Worm (Caenorhabditis elegans) whole organism, L4 larva: ENCODE results near the gene Y41C4A.11.

ENCODE experiments used
- ctbp-1 ChIP-seq: fragments of 200-800 bp; sonication (Bioruptor generic); IDR thresholded peaks from 2 replicates; pipeline ENCODE4 v1.3.6; 2022; ENCODE audit warnings: missing genetic modification reagents, missing genetic modification characterization, missing compliant biosample characterization
- daf-8 ChIP-seq: fragments of 200-800 bp; sonication (Bioruptor generic); IDR thresholded peaks from 2 replicates; pipeline ENCODE4 v1.3.6; 2022; ENCODE audit warnings: missing genetic modification characterization, missing compliant biosample characterization
- lir-3 ChIP-seq: sonication (generic microtip); optimal IDR thresholded peaks from 2 replicates; lab custom pipeline; 2016; ENCODE audit warnings: mild to moderate bottlenecking, missing genetic modification characterization, missing compliant biosample characterization
- madf-9 ChIP-seq: fragments of 200-800 bp; sonication (Bioruptor generic); conservative IDR thresholded peaks from 2 replicates; pipeline ENCODE4 v1.3.6; 2022; ENCODE audit warnings: missing genetic modification reagents, missing genetic modification characterization, missing compliant biosample characterization
- nhr-11 ChIP-seq: fragments of 150-350 bp; optimal IDR thresholded peaks from 2 replicates; lab custom pipeline; 2014; ENCODE audit warnings: missing biosample characterization, missing genetic modification characterization
- nhr-6 ChIP-seq: fragments of 150-350 bp; optimal IDR thresholded peaks from 2 replicates; lab custom pipeline; 2014; ENCODE audit warnings: missing biosample characterization, missing genetic modification characterization
- sdz-12 ChIP-seq: fragments of 200-800 bp; sonication (Bioruptor generic); optimal IDR thresholded peaks from 2 replicates; lab custom pipeline; 2018; ENCODE audit warnings: mild to moderate bottlenecking, missing genetic modification characterization, missing compliant biosample characterization
- spr-1 ChIP-seq: sonication (generic microtip); optimal IDR thresholded peaks from 2 replicates; lab custom pipeline; 2016; ENCODE audit warnings: mild to moderate bottlenecking, missing genetic modification characterization, missing compliant biosample characterization
- ztf-7 ChIP-seq: fragments of 150-350 bp; optimal IDR thresholded peaks from 2 replicates; lab custom pipeline; 2014; ENCODE audit warnings: missing biosample characterization, missing genetic modification characterization

ce11 chrIII:11750232-11750631, 30.6 kb downstream of the Y41C4A.11 start:
- TF ChIP-seq ztf-7 (no peak), daf-8 (GFP tag; lab: Robert Waterston, UW) (no peak), spr-1 (tag; lab: Kevin White, UChicago) (no peak), madf-9 (GFP tag; lab: Robert Waterston, UW) (no peak), lir-3 (no peak), nhr-11 (no peak), sdz-12 (GFP tag; lab: Kevin White, UChicago) (no peak), ctbp-1 (GFP tag; lab: Robert Waterston, UW) (no peak), nhr-6 (no peak)
